Fruit fly (Drosophila melanogaster) whole organism: ENCODE results near the gene Gr8a.

Source experiments
- CG8478 ChIP-seq: fragments of >200 bp; optimal IDR thresholded peaks from 2 replicates; lab custom pipeline; 2018; ENCODE audit warnings: inconsistent platforms
- Dll ChIP-seq: fragments of >200 bp; optimal IDR thresholded peaks from 2 replicates; lab custom pipeline; 2017
- psq ChIP-seq: fragments of >200 bp; optimal IDR thresholded peaks from 2 replicates; lab custom pipeline; 2017
- usp ChIP-seq: fragments of >200 bp; optimal IDR thresholded peaks from 2 replicates; lab custom pipeline; 2017; ENCODE audit warnings: missing biosample characterization, missing genetic modification characterization, mixed read lengths

dm6 chrX:9190555-9191184 is 36.3 kb upstream of the Gr8a start, which contains the start of gene CG12115:
- TF ChIP-seq usp (GFP tag; lab: Kevin White, UChicago) (no peak), psq (no peak), CG8478 (lab: Kevin White, UChicago) (no peak), Dll (lab: Kevin White, UChicago) (no peak)
